Worm (Caenorhabditis elegans) whole organism, L4/young adult: ENCODE results near the gene F55B12.2.

Experiments
- W03F9.2 ChIP-seq: fragments of 150-350 bp; optimal IDR thresholded peaks from 2 replicates; lab custom pipeline; 2014; ENCODE audit warnings: missing biosample characterization, missing genetic modification characterization
- dao-5 ChIP-seq: sonication (generic microtip); optimal IDR thresholded peaks from 2 replicates; lab custom pipeline; 2016; ENCODE audit warnings: missing genotype, missing genetic modification characterization, moderate library complexity, missing compliant biosample characterization
- him-1 ChIP-seq: sonication (generic microtip); optimal IDR thresholded peaks from 2 replicates; lab custom pipeline; 2016; ENCODE audit warnings: missing genotype, missing genetic modification reagents, missing genetic modification characterization, missing compliant biosample characterization

ce11 chrV:13775529-13775928 is 41.2 kb downstream of the F55B12.2 start, which contains the start of gene F53C11.1:
- no peak for TF ChIP-seq him-1 (tag; lab: Kevin White, UChicago)
- no peak for TF ChIP-seq W03F9.2 (tag; lab: Kevin White, UChicago)
- TF ChIP-seq dao-5 (tag; lab: Kevin White, UChicago): no peak
